Worm (Caenorhabditis elegans) whole organism, young adult: ENCODE results near the gene Y54G11A.2.

Source experiments
- ama-1 ChIP-seq, 3 experiments: fragments of 150-350 bp in 1 of 3; sonication (generic microtip) in 2 of 3; optimal IDR thresholded peaks; 2 replicates each; lab custom pipeline; 2014 to 2018; ENCODE audit warnings: missing biosample characterization in 2 of 3, missing genetic modification characterization in 2 of 3, missing genetic modification reagents in 2 of 3
- nfya-1 ChIP-seq: sonication (generic microtip); optimal IDR thresholded peaks from 2 replicates; lab custom pipeline; 2017; ENCODE audit warnings: antibody characterized with exemption, missing compliant biosample characterization, missing genetic modification characterization, borderline replicate concordance; ENCODE audit not compliant: insufficient read depth

DNA sequence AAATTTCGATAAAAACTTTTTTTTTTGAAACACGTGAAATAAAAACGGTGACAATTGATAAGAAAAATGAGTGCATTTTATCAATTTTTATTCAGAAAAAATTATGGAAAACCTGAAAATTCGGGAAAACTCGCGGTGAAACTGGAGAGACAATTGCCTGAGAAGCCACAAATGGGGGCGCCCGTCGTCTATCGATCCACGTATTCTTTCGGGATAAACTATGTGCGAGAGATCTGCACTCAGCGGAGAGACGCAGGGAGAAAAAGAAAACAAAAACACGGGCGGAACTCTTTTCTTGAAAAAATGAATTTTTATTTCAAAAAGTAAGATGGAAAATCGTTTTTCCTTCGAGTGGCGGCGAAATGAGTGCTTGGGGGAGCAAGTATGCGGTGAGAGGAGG lies 18.3 kb upstream of the Y54G11A.2 start, which contains the start of gene men-1:
- TF ChIP-seq nfya-1 (tag; lab: Kevin White, UChicago) (no peak), ama-1 (optimal IDR thresholded peaks at IDR 0.05; lab: Kevin White, UChicago) (no peak), ama-1 (GFP tag; optimal IDR thresholded peaks at IDR 0.05; lab: Kevin White, UChicago) (no peak)
